Worm (Caenorhabditis elegans): ENCODE measurements around the gene mdt-27.

mdt-27 gene

ce11 chrV:9166306-9166705 lies 47.1 kb downstream of the mdt-27 start:
- peak; percentile 73 for TF ChIP-seq elt-1 (tag; optimal IDR thresholded peaks at IDR 0.05)
- TF ChIP-seq hmg-11 (tag; optimal IDR thresholded peaks at IDR 0.05), result no peak
- no peak for TF ChIP-seq snpc-4 (tag; optimal IDR thresholded peaks at IDR 0.05)
- TF ChIP-seq nhr-23 (tag; optimal IDR thresholded peaks at IDR 0.05), result peak; percentile 23
- peak; percentile 76 for TF ChIP-seq nhr-25 (tag; optimal IDR thresholded peaks at IDR 0.05)

ce11 chrV:9165073-9165699 lies 48.3 kb downstream of the mdt-27 start, which contains the start of gene col-10:
col-10 (minus strand) TSS chrV:9165307.
- TF ChIP-seq ztf-11 (tag; optimal IDR thresholded peaks at IDR 0.05), result no peak
- TF ChIP-seq egl-27 (tag; optimal IDR thresholded peaks at IDR 0.05), result peak; percentile 15
- TF ChIP-seq R02D3.7 (tag; optimal IDR thresholded peaks at IDR 0.05), result no peak
- no peak for TF ChIP-seq ceh-28 (tag; optimal IDR thresholded peaks at IDR 0.05)
- TF ChIP-seq ztf-4 (tag; optimal IDR thresholded peaks at IDR 0.05), result no peak
- TF ChIP-seq lin-15B (tag; optimal IDR thresholded peaks at IDR 0.05), result no peak
- peak; percentile 56 for TF ChIP-seq elt-1 (tag; optimal IDR thresholded peaks at IDR 0.05)
- no peak for TF ChIP-seq lsy-12 (tag; optimal IDR thresholded peaks at IDR 0.05)
- no peak for TF ChIP-seq nhr-11 (tag; optimal IDR thresholded peaks at IDR 0.05)
- peak; percentile 85 for TF ChIP-seq ama-1 (optimal IDR thresholded peaks at IDR 0.05)
- TF ChIP-seq ceh-9 (tag; optimal IDR thresholded peaks at IDR 0.05), result no peak
- TF ChIP-seq nfya-1 (tag; optimal IDR thresholded peaks at IDR 0.05; ENCODE audit: insufficient read depth), result no peak
- TF ChIP-seq egl-5 (tag; optimal IDR thresholded peaks at IDR 0.05), result no peak
- TF ChIP-seq nhr-25 (tag; optimal IDR thresholded peaks at IDR 0.05), result peak; percentile 86
- TF ChIP-seq unc-39 (tag; optimal IDR thresholded peaks at IDR 0.05), result no peak
- no peak for TF ChIP-seq elt-2 (tag; optimal IDR thresholded peaks at IDR 0.05)
- peak; percentile 65 for TF ChIP-seq nhr-43 (tag; optimal IDR thresholded peaks at IDR 0.05; ENCODE audit: poor library complexity, severe bottlenecking)
- TF ChIP-seq unc-62 (GFP tag; optimal IDR thresholded peaks at IDR 0.05), result no peak

DNA sequence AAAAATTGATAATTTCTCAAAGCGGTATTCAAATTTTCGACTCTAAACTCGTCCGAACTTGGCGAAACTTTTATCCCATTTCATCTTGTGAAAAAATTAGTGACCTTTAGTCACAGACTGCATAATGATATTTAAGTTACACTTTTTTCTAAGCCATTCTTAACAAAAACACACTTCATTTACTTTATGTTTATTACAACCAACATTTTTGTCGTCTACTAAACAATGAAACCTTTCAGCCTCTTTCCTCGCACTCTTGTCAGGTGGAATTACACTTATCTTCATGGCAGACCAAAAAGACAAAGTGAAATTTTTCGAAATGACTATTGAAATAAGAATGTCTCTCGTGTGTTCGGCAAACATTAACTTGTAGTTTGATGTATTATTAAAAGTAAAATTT lies 49.6 kb downstream of the mdt-27 start:
- TF ChIP-seq eor-1 (tag; optimal IDR thresholded peaks at IDR 0.05), result no peak
- no peak for TF ChIP-seq sea-2 (GFP tag; optimal IDR thresholded peaks at IDR 0.05)
- no peak for TF ChIP-seq mdl-1 (tag; optimal IDR thresholded peaks at IDR 0.05)
- TF ChIP-seq ZK546.5 (tag; optimal IDR thresholded peaks at IDR 0.05), result no peak
- TF ChIP-seq fos-1 (tag; optimal IDR thresholded peaks at IDR 0.05), result no peak
- TF ChIP-seq lsy-12 (tag; optimal IDR thresholded peaks at IDR 0.05), result no peak
- peak; percentile 89 for TF ChIP-seq ama-1 (optimal IDR thresholded peaks at IDR 0.05)
- TF ChIP-seq fkh-2 (tag; optimal IDR thresholded peaks at IDR 0.05), result no peak
- no peak for TF ChIP-seq egl-5 (tag; optimal IDR thresholded peaks at IDR 0.05)
- peak; percentile 50 for TF ChIP-seq nhr-43 (tag; optimal IDR thresholded peaks at IDR 0.05; ENCODE audit: poor library complexity, severe bottlenecking)
- no peak for TF ChIP-seq jun-1 (tag; optimal IDR thresholded peaks at IDR 0.05)
- no peak for TF ChIP-seq ztf-11 (tag; optimal IDR thresholded peaks at IDR 0.05)
- no peak for TF ChIP-seq nhr-237 (tag; optimal IDR thresholded peaks at IDR 0.05)
- no peak for TF ChIP-seq ceh-82 (tag; optimal IDR thresholded peaks at IDR 0.05)
- no peak for TF ChIP-seq ceh-16 (tag; optimal IDR thresholded peaks at IDR 0.05)
- no peak for TF ChIP-seq pha-4 (tag; optimal IDR thresholded peaks at IDR 0.05)
- TF ChIP-seq snpc-4 (tag; optimal IDR thresholded peaks at IDR 0.05), result no peak
- peak; percentile 93 for TF ChIP-seq nhr-25 (tag; optimal IDR thresholded peaks at IDR 0.05)
- TF ChIP-seq egl-27 (tag; optimal IDR thresholded peaks at IDR 0.05), result no peak
- no peak for TF ChIP-seq skn-1 (tag; optimal IDR thresholded peaks at IDR 0.05)
- no peak for TF ChIP-seq nhr-11 (tag; optimal IDR thresholded peaks at IDR 0.05)
- no peak for TF ChIP-seq nhr-23 (tag; optimal IDR thresholded peaks at IDR 0.05)
- TF ChIP-seq zag-1 (tag; optimal IDR thresholded peaks at IDR 0.05), result no peak
- TF ChIP-seq nhr-12 (tag; optimal IDR thresholded peaks at IDR 0.05), result no peak
- TF ChIP-seq R02D3.7 (tag; optimal IDR thresholded peaks at IDR 0.05), result peak; percentile 1
- no peak for TF ChIP-seq nhr-67 (tag; optimal IDR thresholded peaks at IDR 0.05)
- TF ChIP-seq fkh-10 (GFP tag; optimal IDR thresholded peaks at IDR 0.05), result no peak
- TF ChIP-seq pqm-1 (tag; optimal IDR thresholded peaks at IDR 0.05), result no peak
- no peak for TF ChIP-seq elt-1 (tag; optimal IDR thresholded peaks at IDR 0.05)
- TF ChIP-seq elt-3 (tag; optimal IDR thresholded peaks at IDR 0.05), result no peak
- no peak for TF ChIP-seq tbx-2 (tag; optimal IDR thresholded peaks at IDR 0.05)
- no peak for TF ChIP-seq unc-39 (tag; optimal IDR thresholded peaks at IDR 0.05)
- no peak for TF ChIP-seq mml-1 (tag; optimal IDR thresholded peaks at IDR 0.05)
- no peak for TF ChIP-seq ceh-28 (tag; optimal IDR thresholded peaks at IDR 0.05)
- no peak for TF ChIP-seq nhr-76 (tag; optimal IDR thresholded peaks at IDR 0.05)
- TF ChIP-seq ztf-4 (tag; optimal IDR thresholded peaks at IDR 0.05), result peak; percentile 9
